Fruit fly (Drosophila melanogaster): ENCODE results near the gene clumsy.

DNA sequence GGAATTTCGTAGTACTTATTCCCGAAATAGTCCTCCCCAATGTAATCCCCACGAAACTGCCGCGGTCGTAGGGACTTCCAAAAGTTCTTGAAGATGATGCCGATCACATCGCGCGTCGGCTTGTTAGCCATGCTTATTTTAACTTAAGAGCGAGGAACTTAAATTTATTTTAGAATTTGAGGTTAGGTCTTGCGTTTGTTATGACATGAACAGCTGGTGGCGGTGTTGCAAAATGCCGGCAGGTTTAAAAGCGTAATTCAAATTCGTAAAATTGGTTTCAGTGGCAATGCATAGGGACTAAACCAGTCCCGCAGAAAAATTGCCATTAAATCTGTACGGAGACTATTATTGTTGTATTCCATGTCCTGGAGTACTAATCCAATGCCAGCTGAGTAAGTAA is 39.9 kb upstream of the clumsy start:
- TF ChIP-seq CrebA (GFP tag; optimal IDR thresholded peaks at IDR 0.05; ENCODE audit: borderline replicate concordance) (no peak), h (GFP tag; optimal IDR thresholded peaks at IDR 0.05) (peak; percentile 36), CG9705 (GFP tag; optimal IDR thresholded peaks at IDR 0.05) (no peak), lola (GFP tag; optimal IDR thresholded peaks at IDR 0.05) (no peak), Hnf4 (GFP tag; optimal IDR thresholded peaks at IDR 0.05) (peak; percentile 12), GATAd (GFP tag; optimal IDR thresholded peaks at IDR 0.05) (no peak), usp (GFP tag; optimal IDR thresholded peaks at IDR 0.05) (no peak), OdsH (GFP tag; optimal IDR thresholded peaks at IDR 0.05) (no peak), Hr83 (GFP tag; optimal IDR thresholded peaks at IDR 0.05; ENCODE audit: poor library complexity, severe bottlenecking) (no peak), foxo (GFP tag; optimal IDR thresholded peaks at IDR 0.05) (no peak)

Measured in whole organism, wandering third instar larva.